Worm (Caenorhabditis elegans) whole organism, young adult: ENCODE measurements around the gene mtm-5.

Source experiments
- F57A8.1 ChIP-seq: fragments of 200-800 bp; sonication (Bioruptor generic); optimal IDR thresholded peaks from 2 replicates; lab custom pipeline; 2018; ENCODE audit warnings: mild to moderate bottlenecking, missing genetic modification characterization, moderate library complexity, missing compliant biosample characterization
- Y79H2A.3 ChIP-seq: fragments of 200-800 bp; sonication (Bioruptor generic); conservative IDR thresholded peaks from 2 replicates; pipeline ENCODE4 v1.3.6; 2022; ENCODE audit warnings: missing genetic modification reagents, missing genetic modification characterization, missing compliant biosample characterization
- ama-1 ChIP-seq, 3 experiments: fragments of 150-350 bp in 1 of 3; sonication (generic microtip) in 2 of 3; optimal IDR thresholded peaks; 2 replicates each; lab custom pipeline; 2014 to 2018; ENCODE audit warnings: missing biosample characterization in 2 of 3, missing genetic modification characterization in 2 of 3, missing genetic modification reagents in 2 of 3
- ceh-58 ChIP-seq: fragments of 200-800 bp; sonication (Bioruptor generic); IDR thresholded peaks from 2 replicates; pipeline ENCODE4 v1.3.6; 2022; ENCODE audit warnings: missing genetic modification characterization, missing compliant biosample characterization
- lin-26 ChIP-seq: fragments of 200-800 bp; sonication (Bioruptor generic); IDR thresholded peaks from 2 replicates; pipeline ENCODE4 v1.3.6; 2022; ENCODE audit warnings: missing genetic modification reagents, missing genetic modification characterization, missing compliant biosample characterization
- lin-35 ChIP-seq, 3 experiments: fragments of 150-350 bp in 2 of 3; sonication (generic microtip) in 1 of 3; optimal IDR thresholded peaks; 2 replicates each; lab custom pipeline; 2014 to 2018; ENCODE audit warnings: missing biosample characterization in 3 of 3, missing genetic modification characterization in 3 of 3, missing genetic modification reagents in 3 of 3
- nhr-179 ChIP-seq: sonication (generic microtip); optimal IDR thresholded peaks from 2 replicates; lab custom pipeline; 2016; ENCODE audit warnings: mild to moderate bottlenecking, missing genetic modification characterization, missing compliant biosample characterization

ce11 chrX:5252798-5253197 lies 9.6 kb upstream of the mtm-5 start, which contains the start of gene nspg-14:
- TF ChIP-seq nhr-179 (no peak), lin-26 (GFP tag; lab: Robert Waterston, UW) (no peak), ama-1 (optimal IDR thresholded peaks at IDR 0.05; lab: Kevin White, UChicago) (no peak), ama-1 (GFP tag; optimal IDR thresholded peaks at IDR 0.05; lab: Kevin White, UChicago) (no peak), Y79H2A.3 (no peak), lin-35 (GFP tag; optimal IDR thresholded peaks at IDR 0.05; lab: Kevin White, UChicago) (no peak), F57A8.1 (GFP tag; lab: Kevin White, UChicago) (no peak), ceh-58 (GFP tag; lab: Robert Waterston, UW) (no peak)
